Worm (Caenorhabditis elegans): ENCODE measurements around the gene mcm-5.

The mcm-5 gene

DNA sequence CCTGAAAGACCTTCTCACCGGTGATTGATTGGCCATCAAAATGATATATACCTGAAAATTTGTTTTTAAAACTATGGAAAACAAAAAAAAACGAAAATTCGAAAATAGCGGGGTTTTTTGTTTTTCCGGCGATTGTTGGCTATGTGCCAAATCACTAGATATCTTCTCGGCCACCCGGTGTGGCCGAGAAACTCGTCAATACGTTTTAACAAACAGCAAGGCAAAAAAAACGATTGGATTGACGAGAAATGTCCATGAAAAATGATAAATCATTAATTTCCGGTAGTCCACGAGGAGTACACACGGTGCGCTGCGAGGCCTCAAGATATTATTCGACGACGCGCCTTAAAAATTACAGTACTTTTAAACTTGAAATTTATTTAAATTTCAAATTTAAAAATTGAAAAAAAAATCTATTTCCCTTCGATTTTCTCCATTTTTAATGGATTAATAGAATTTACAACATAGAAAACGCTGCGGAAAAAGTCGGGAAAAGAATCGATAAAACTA, 10.0 kb upstream of the mcm-5 start, which contains the start of gene R10E4.11:
R10E4.11 (minus strand) TSS at position 51 of the 510 bp plus-strand sequence.
- TF ChIP-seq lin-35 (GFP tag; optimal IDR thresholded peaks at IDR 0.05), result no peak
- peak; percentile 61 for TF ChIP-seq F33H1.4 (GFP tag; IDR thresholded peaks at IDR 0.05)
- TF ChIP-seq lsl-1 (GFP tag; optimal IDR thresholded peaks at IDR 0.05), result peak; percentile 66
- no peak for TF ChIP-seq mel-28 (tag; optimal IDR thresholded peaks at IDR 0.05; ENCODE audit: borderline replicate concordance)
- TF ChIP-seq madf-6 (GFP tag; IDR thresholded peaks at IDR 0.05), result peak; percentile 54; the same call in 1 of the 2 replicates

DNA sequence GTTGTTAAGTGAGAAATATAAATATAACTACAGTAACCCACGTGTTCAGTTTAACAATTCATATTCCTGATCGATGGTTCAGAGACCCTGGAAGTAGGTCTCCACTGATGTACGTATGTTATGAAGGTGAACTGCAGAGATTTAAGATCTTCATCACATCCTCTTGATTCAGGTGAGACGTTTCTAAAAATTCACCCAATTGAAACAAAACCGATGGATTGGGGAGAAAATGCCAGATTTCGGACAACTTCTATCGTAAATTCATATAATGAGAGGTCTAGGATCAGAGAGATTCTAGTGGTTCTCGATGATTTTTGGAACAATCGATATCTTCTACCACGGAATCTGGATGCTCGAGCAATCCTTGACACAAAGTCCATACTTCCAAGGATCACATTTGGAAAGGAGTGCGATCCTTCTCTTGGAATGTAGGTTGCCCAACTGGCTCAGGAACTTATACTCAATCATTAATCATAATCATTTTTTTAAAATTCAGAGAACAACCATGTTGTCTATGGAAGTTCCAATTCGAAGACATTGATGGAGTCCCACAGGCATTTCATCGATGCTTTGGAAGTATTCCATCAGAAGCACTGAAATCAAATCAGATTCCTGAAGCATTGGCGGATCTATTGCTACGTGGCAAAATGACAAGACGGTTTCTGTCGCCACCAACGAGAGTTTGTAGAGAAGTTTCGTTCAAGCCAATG, 3.2 kb upstream of the mcm-5 start, which contains the start of the genes nth-1 and R10E4.7:
nth-1 (minus strand) TSS at position 101 of the 710 bp plus-strand sequence.
R10E4.7 (plus strand) TSS at position 660 of the 710 bp plus-strand sequence.
- TF ChIP-seq madf-10 (tag; optimal IDR thresholded peaks at IDR 0.05), result no peak
- TF ChIP-seq F55B11.4 (tag; optimal IDR thresholded peaks at IDR 0.05; ENCODE audit: borderline replicate concordance, insufficient read depth), result no peak
- TF ChIP-seq C17E4.6 (GFP tag; IDR thresholded peaks at IDR 0.05), result no peak
- TF ChIP-seq zfh-2 (GFP tag; conservative IDR thresholded peaks at IDR 0.05), result no peak
- no peak for TF ChIP-seq sdz-38 (tag; optimal IDR thresholded peaks at IDR 0.05)
- TF ChIP-seq snpc-1.1 (tag; optimal IDR thresholded peaks at IDR 0.05; ENCODE audit: insufficient read depth), result no peak
- no peak for TF ChIP-seq mes-4 (tag; optimal IDR thresholded peaks at IDR 0.05)
- no peak for TF ChIP-seq mcd-1 (GFP tag; IDR thresholded peaks at IDR 0.05)
- no peak for TF ChIP-seq unc-130 (GFP tag; optimal IDR thresholded peaks at IDR 0.05)
- no peak for TF ChIP-seq nfya-1 (tag; optimal IDR thresholded peaks at IDR 0.05; ENCODE audit: borderline replicate concordance, insufficient read depth)
- no peak for TF ChIP-seq Y95B8A.8 (GFP tag; IDR thresholded peaks at IDR 0.05)

- TF ChIP-seq ztf-3 (GFP tag; optimal IDR thresholded peaks at IDR 0.05) (no peak), mel-28 (tag; optimal IDR thresholded peaks at IDR 0.05; ENCODE audit: borderline replicate concordance) (no peak), F23B12.7 (tag; optimal IDR thresholded peaks at IDR 0.05; ENCODE audit: insufficient read depth) (no peak), let-607 (tag; optimal IDR thresholded peaks at IDR 0.05) (no peak), tbx-9 (tag; optimal IDR thresholded peaks at IDR 0.05; ENCODE audit: borderline replicate concordance) (no peak), nfya-2 (GFP tag; IDR thresholded peaks at IDR 0.05) (no peak), madf-8 (GFP tag; conservative IDR thresholded peaks at IDR 0.05) (no peak)
Measured at ce11 chrIII:4293108-4293507, 2.0 kb upstream of the mcm-5 start, which contains the start of gene R10E4.6. Gene R10E4.6, plus strand, starts transcription at chrIII:4293408.

ce11 chrIII:4289952-4290351, 1.1 kb downstream of the mcm-5 start:
- TF ChIP-seq lin-54 (GFP tag; optimal IDR thresholded peaks at IDR 0.05) (no peak), egrh-3 (GFP tag; IDR thresholded peaks at IDR 0.05) (no peak), let-607 (tag; optimal IDR thresholded peaks at IDR 0.05) (no peak), Y53F4B.3 (GFP tag; IDR thresholded peaks at IDR 0.05) (no peak), ekl-4 (GFP tag; IDR thresholded peaks at IDR 0.05) (no peak), ztf-22 (GFP tag; optimal IDR thresholded peaks at IDR 0.05) (no peak), hmg-1.2 (GFP tag; IDR thresholded peaks at IDR 0.05) (no peak), ztf-3 (GFP tag; optimal IDR thresholded peaks at IDR 0.05) (no peak)

- TF ChIP-seq ceh-100 (GFP tag; IDR thresholded peaks at IDR 0.05) (no peak), lir-1 (GFP tag; conservative IDR thresholded peaks at IDR 0.05) (no peak), lsl-1 (GFP tag; optimal IDR thresholded peaks at IDR 0.05) (no peak), tbx-9 (tag; optimal IDR thresholded peaks at IDR 0.05; ENCODE audit: borderline replicate concordance) (no peak), ztf-26 (tag; optimal IDR thresholded peaks at IDR 0.05) (no peak), lin-26 (GFP tag; IDR thresholded peaks at IDR 0.05) (no peak), mcd-1 (GFP tag; IDR thresholded peaks at IDR 0.05) (no peak), snpc-1.3 (tag; optimal IDR thresholded peaks at IDR 0.05; ENCODE audit: insufficient read depth) (no peak), aptf-2 (GFP tag; conservative IDR thresholded peaks at IDR 0.05) (no peak), attf-5 (GFP tag; optimal IDR thresholded peaks at IDR 0.05) (no peak)
Measured at ce11 chrIII:4287379-4287778, 3.7 kb downstream of the mcm-5 start, which contains the start of gene R10E4.3. Gene R10E4.3, minus strand, starts transcription at chrIII:4287479.

All from whole organism, young adult.